Worm (Caenorhabditis elegans): ENCODE data around the gene ctf-18.

DNA sequence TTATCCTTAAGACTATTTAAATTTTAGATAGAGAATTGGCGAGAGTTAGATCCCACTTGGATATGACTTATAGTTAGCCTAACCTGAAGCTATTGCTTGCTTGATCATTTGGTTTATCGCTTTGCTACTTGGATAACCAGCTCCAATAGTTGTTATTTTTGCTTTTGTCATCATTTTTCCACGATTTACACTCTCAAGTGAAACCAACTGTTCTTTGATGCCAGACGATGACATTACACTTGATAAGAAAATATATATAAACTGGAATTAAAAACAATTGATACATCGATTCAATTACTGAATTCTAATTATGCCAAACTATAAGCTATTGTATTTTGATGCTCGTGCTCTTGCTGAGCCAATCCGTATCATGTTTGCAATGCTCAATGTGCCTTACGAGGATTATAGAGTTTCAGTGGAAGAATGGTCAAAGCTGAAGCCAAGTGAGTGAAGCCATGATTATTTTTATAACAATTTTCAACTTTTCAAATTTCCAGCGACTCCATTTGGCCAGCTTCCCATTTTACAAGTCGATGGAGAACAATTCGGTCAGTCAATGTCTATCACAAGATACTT is 15.6 kb upstream of the ctf-18 start, which contains the start of the genes gst-2, gst-4 and dhs-12:
- TF ChIP-seq tab-1 (GFP tag; IDR thresholded peaks at IDR 0.05) (no peak), T22C8.4 (GFP tag; IDR thresholded peaks at IDR 0.05) (no peak), cog-1 (tag; optimal IDR thresholded peaks at IDR 0.05) (no peak), flt-1 (GFP tag; IDR thresholded peaks at IDR 0.05) (no peak), ref-1 (GFP tag; conservative IDR thresholded peaks at IDR 0.05) (no peak), klf-2 (GFP tag; conservative IDR thresholded peaks at IDR 0.05) (no peak)
